Worm (Caenorhabditis elegans) whole organism, early embryonic: Measurements from ENCODE around the gene Y116A8C.19.

Experiments
- B0310.2 ChIP-seq: sonication (generic microtip); optimal IDR thresholded peaks from 2 replicates; lab custom pipeline; 2016; ENCODE audit warnings: mild to moderate bottlenecking, missing genetic modification characterization, missing compliant biosample characterization
- aly-1 ChIP-seq: sonication (generic microtip); optimal IDR thresholded peaks from 2 replicates; lab custom pipeline; 2016; ENCODE audit warnings: missing genetic modification characterization, missing compliant biosample characterization
- ama-1 ChIP-seq: fragments of 150-350 bp; optimal IDR thresholded peaks from 2 replicates; lab custom pipeline; 2014
- ets-7 ChIP-seq: sonication (generic microtip); optimal IDR thresholded peaks from 2 replicates; lab custom pipeline; 2016; ENCODE audit warnings: missing genotype, missing genetic modification characterization, missing compliant biosample characterization
- hmbx-1 ChIP-seq: sonication (generic microtip); optimal IDR thresholded peaks from 2 replicates; lab custom pipeline; 2016; ENCODE audit warnings: mild to moderate bottlenecking, missing genetic modification characterization, missing compliant biosample characterization

DNA sequence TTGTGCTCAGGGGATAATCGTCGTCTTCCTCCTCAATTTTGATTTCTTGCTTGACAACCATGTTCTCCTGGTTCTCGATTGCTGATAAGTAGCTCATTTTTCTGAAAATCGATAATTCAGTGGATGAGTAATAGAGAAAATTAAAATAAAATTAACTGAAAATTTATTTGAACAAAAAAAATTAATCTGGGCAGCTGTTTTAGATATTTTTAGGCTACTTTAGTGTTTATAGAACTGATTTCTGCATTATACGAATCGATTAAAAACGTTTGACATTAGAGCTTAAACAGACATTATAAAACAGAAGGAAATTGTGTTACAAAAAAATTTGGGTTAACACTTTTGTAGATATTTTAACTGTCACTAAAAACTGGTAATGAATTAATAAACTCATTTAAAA, 8.8 kb upstream of the Y116A8C.19 start, which contains the start of gene athp-3:
- TF ChIP-seq ama-1 (lab: Kevin White, UChicago): no peak
- no peak for TF ChIP-seq ets-7 (tag; lab: Kevin White, UChicago)
- TF ChIP-seq hmbx-1 (tag; lab: Kevin White, UChicago): no peak
- no peak for TF ChIP-seq aly-1 (tag; lab: Kevin White, UChicago)
- TF ChIP-seq B0310.2 (tag; lab: Kevin White, UChicago): no peak
